Fruit fly (Drosophila melanogaster): ENCODE results near the gene CG42821.
"Not testable (repeated sequence)": the region's sequence is repeated elsewhere in the genome, so short reads cannot be mapped to it uniquely, and the experiment has no call there.

- not testable (repeated sequence) for TF ChIP-seq Snoo (tag; optimal IDR thresholded peaks at IDR 0.05); CG15710 (tag; optimal IDR thresholded peaks at IDR 0.05); CG17806 (tag; optimal IDR thresholded peaks at IDR 0.05); CG8301 (tag; optimal IDR thresholded peaks at IDR 0.05); CG9948 (tag; optimal IDR thresholded peaks at IDR 0.05); CG13204 (GFP tag; optimal IDR thresholded peaks at IDR 0.05); CG8159 (tag; optimal IDR thresholded peaks at IDR 0.05); CG32121 (GFP tag; IDR thresholded peaks at IDR 0.05); CG4496 (GFP tag; IDR thresholded peaks at IDR 0.05); CG34367 (tag; optimal IDR thresholded peaks at IDR 0.05); rn (GFP tag; IDR thresholded peaks at IDR 0.05); CG12605 (GFP tag; IDR thresholded peaks at IDR 0.05); Pif1B (GFP tag; optimal IDR thresholded peaks at IDR 0.05)
Observed at dm6 chr3R:17456676-17457075, 43.8 kb downstream of the CG42821 start, which contains the start of gene CG14330.
